Fruit fly (Drosophila melanogaster): ENCODE data around the gene twy.

- TF ChIP-seq gl (tag; optimal IDR thresholded peaks at IDR 0.05) (no peak), CG34367 (tag; optimal IDR thresholded peaks at IDR 0.05) (no peak), EcR (GFP tag; optimal IDR thresholded peaks at IDR 0.05) (no peak), fd96Ca (GFP tag; IDR thresholded peaks at IDR 0.05) (no peak), CG32121 (GFP tag; IDR thresholded peaks at IDR 0.05) (no peak), Pif1B (GFP tag; optimal IDR thresholded peaks at IDR 0.05) (no peak), CG15710 (tag; optimal IDR thresholded peaks at IDR 0.05) (no peak), CG4496 (GFP tag; IDR thresholded peaks at IDR 0.05) (no peak)
Observed at dm6 chr3L:11816641-11817040, 23.6 kb upstream of the twy start.
